ENCODE assay signal across 4 worm cellular contexts in the genomic region with DNA sequence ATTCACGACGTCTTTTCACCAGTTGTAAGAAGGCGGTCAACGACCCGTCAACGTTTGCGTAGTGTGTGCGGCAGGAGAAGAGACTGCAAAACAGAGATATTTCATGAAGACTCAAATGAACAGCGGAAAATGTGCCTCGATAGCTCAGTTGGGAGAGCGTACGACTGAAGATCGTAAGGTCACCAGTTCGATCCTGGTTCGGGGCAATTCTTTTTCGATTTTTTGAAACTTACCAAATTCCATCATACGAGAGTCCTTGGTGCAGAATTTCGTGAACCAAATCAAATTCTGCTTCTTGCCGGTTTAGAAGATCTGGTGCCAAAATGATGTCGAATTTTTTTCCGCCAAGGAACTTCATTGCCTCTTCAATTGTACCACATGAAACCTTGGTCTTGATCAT.
TF ChIP-seq lines count a peak whose summit lies in the region.

No protein-coding gene starts in this region.

TF ChIP-seq in whole organism, L2 larva, 48 proteins besides CTCF, POLR2A, EP300 and RAD21:
- peak; percentile 39 for TF ChIP-seq sma-9 (GFP tag; optimal IDR thresholded peaks at IDR 0.05; lab: Kevin White, UChicago)
- TF ChIP-seq sma-9 (tag; optimal IDR thresholded peaks at IDR 0.05; lab: Kevin White, UChicago): no peak
- TF ChIP-seq mdl-1 (tag; optimal IDR thresholded peaks at IDR 0.05; lab: Kevin White, UChicago): no peak
- TF ChIP-seq crh-2 (tag; optimal IDR thresholded peaks at IDR 0.05; lab: Kevin White, UChicago): no peak
- peak; percentile 19 for TF ChIP-seq nhr-21 (tag; optimal IDR thresholded peaks at IDR 0.05; lab: Kevin White, UChicago)
- TF ChIP-seq ZK546.5 (tag; optimal IDR thresholded peaks at IDR 0.05; lab: Kevin White, UChicago): no peak
- peak; percentile 6 for TF ChIP-seq blmp-1 (tag; optimal IDR thresholded peaks at IDR 0.05; lab: Kevin White, UChicago; ENCODE audit: insufficient read depth)
- peak; percentile 34 for TF ChIP-seq ama-1 (optimal IDR thresholded peaks at IDR 0.05; lab: Kevin White, UChicago)
- TF ChIP-seq nhr-25 (tag; optimal IDR thresholded peaks at IDR 0.05; lab: Kevin White, UChicago): no peak
- TF ChIP-seq elt-1 (tag; optimal IDR thresholded peaks at IDR 0.05; lab: Kevin White, UChicago): no peak
- TF ChIP-seq fos-1 (tag; optimal IDR thresholded peaks at IDR 0.05; lab: Kevin White, UChicago): peak; percentile 40
- TF ChIP-seq mbf-1 (tag; optimal IDR thresholded peaks at IDR 0.05; lab: Kevin White, UChicago): no peak
- no peak for TF ChIP-seq elt-3 (tag; optimal IDR thresholded peaks at IDR 0.05; lab: Kevin White, UChicago)
- peak; percentile 80 for TF ChIP-seq nhr-129 (tag; optimal IDR thresholded peaks at IDR 0.05; lab: Kevin White, UChicago)
- peak; percentile 9 for TF ChIP-seq ztf-4 (tag; optimal IDR thresholded peaks at IDR 0.05; lab: Kevin White, UChicago)
- TF ChIP-seq gmeb-1 (tag; optimal IDR thresholded peaks at IDR 0.05; lab: Kevin White, UChicago): no peak
- TF ChIP-seq alr-1 (tag; optimal IDR thresholded peaks at IDR 0.05; lab: Kevin White, UChicago): no peak
- TF ChIP-seq unc-55 (GFP tag; optimal IDR thresholded peaks at IDR 0.05; lab: Kevin White, UChicago): peak; percentile 39
- peak in 1 of 2 experiments; percentile 56 for TF ChIP-seq lsy-2 (tag; optimal IDR thresholded peaks at IDR 0.05; lab: Kevin White, UChicago)
- no peak for TF ChIP-seq ztf-1 (GFP tag; conservative IDR thresholded peaks at IDR 0.05; lab: Robert Waterston, UW)
- TF ChIP-seq C34F6.9 (tag; optimal IDR thresholded peaks at IDR 0.05; lab: Kevin White, UChicago): peak; percentile 38
- no peak for TF ChIP-seq nhr-23 (tag; optimal IDR thresholded peaks at IDR 0.05; lab: Kevin White, UChicago)
TF ChIP-seq in whole organism, L2 larva: peak in this region for 10.

TF ChIP-seq in whole organism, L4 larva, 104 proteins besides CTCF, POLR2A, EP300 and RAD21 (continues in another document):
- TF ChIP-seq T26A8.4 (GFP tag; IDR thresholded peaks at IDR 0.05; lab: Robert Waterston, UW) (peak; percentile 75), zfp-2 (tag; optimal IDR thresholded peaks at IDR 0.05; lab: Kevin White, UChicago) (no peak), mep-1 (tag; optimal IDR thresholded peaks at IDR 0.05; lab: Kevin White, UChicago) (peak; percentile 34), set-16 (GFP tag; IDR thresholded peaks at IDR 0.05; lab: Robert Waterston, UW) (no peak), duxl-1 (tag; optimal IDR thresholded peaks at IDR 0.05; lab: Kevin White, UChicago; ENCODE audit: poor library complexity) (peak; percentile 31), nhr-111 (GFP tag; optimal IDR thresholded peaks at IDR 0.05; lab: Kevin White, UChicago) (no peak), php-3 (GFP tag; IDR thresholded peaks at IDR 0.05; lab: Robert Waterston, UW) (0 out of 2 replicates have a peak, but pooled peaks have one; percentile 57), nhr-102 (tag; optimal IDR thresholded peaks at IDR 0.05; lab: Kevin White, UChicago) (peak; percentile 1), arid-1 (GFP tag; conservative IDR thresholded peaks at IDR 0.05; lab: Robert Waterston, UW) (peak; percentile 18; the same call in 1 of the 2 replicates), nhr-25 (tag; optimal IDR thresholded peaks at IDR 0.05; lab: Kevin White, UChicago; ENCODE audit: borderline replicate concordance, insufficient read depth) (no peak), zag-1 (tag; optimal IDR thresholded peaks at IDR 0.05; lab: Kevin White, UChicago) (no peak), lir-3 (tag; optimal IDR thresholded peaks at IDR 0.05; lab: Kevin White, UChicago) (no peak), saeg-2 (GFP tag; IDR thresholded peaks at IDR 0.05; lab: Robert Waterston, UW) (0 out of 2 replicates have a peak, but pooled peaks have one; percentile 54), Y5F2A.4 (GFP tag; optimal IDR thresholded peaks at IDR 0.05; lab: Kevin White, UChicago) (peak; percentile 5), ceh-82 (tag; optimal IDR thresholded peaks at IDR 0.05; lab: Kevin White, UChicago) (no peak), nhr-41 (GFP tag; IDR thresholded peaks at IDR 0.05; lab: Robert Waterston, UW) (no peak), ceh-44 (GFP tag; IDR thresholded peaks at IDR 0.05; lab: Robert Waterston, UW) (0 out of 2 replicates have a peak, but pooled peaks have one; percentile 58), dmd-6 (GFP tag; IDR thresholded peaks at IDR 0.05; lab: Robert Waterston, UW) (no peak; the same call in 1 of the 2 replicates), dmd-8 (GFP tag; IDR thresholded peaks at IDR 0.05; lab: Robert Waterston, UW) (peak; percentile 74; the same call in 1 of the 2 replicates), mxl-3 (GFP tag; optimal IDR thresholded peaks at IDR 0.05; lab: Kevin White, UChicago) (peak; percentile 51)

TF ChIP-seq in whole organism, late embryonic, 69 proteins besides CTCF, POLR2A, EP300 and RAD21 (continues in another document):
- TF ChIP-seq pha-4 (tag; optimal IDR thresholded peaks at IDR 0.05; lab: Kevin White, UChicago) (no peak), hlh-15 (tag; optimal IDR thresholded peaks at IDR 0.05; lab: Kevin White, UChicago) (no peak), pros-1 (tag; optimal IDR thresholded peaks at IDR 0.05; lab: Kevin White, UChicago) (no peak), sox-2 (GFP tag; IDR thresholded peaks at IDR 0.05; lab: Robert Waterston, UW) (no peak; the same call in 1 of the 2 replicates), ref-2 (tag; optimal IDR thresholded peaks at IDR 0.05; lab: Kevin White, UChicago) (no peak), ztf-16 (tag; optimal IDR thresholded peaks at IDR 0.05; lab: Kevin White, UChicago) (no peak), Y22D7AL.16 (tag; optimal IDR thresholded peaks at IDR 0.05; lab: Kevin White, UChicago) (peak; percentile 45), ets-4 (tag; optimal IDR thresholded peaks at IDR 0.05; lab: Kevin White, UChicago) (no peak), lin-11 (tag; optimal IDR thresholded peaks at IDR 0.05; lab: Kevin White, UChicago) (peak; percentile 12), unc-55 (GFP tag; optimal IDR thresholded peaks at IDR 0.05; lab: Kevin White, UChicago) (no peak), K02D7.2 (tag; optimal IDR thresholded peaks at IDR 0.05; lab: Kevin White, UChicago) (no peak), unc-42 (tag; optimal IDR thresholded peaks at IDR 0.05; lab: Kevin White, UChicago) (no peak), K09A11.1 (tag; optimal IDR thresholded peaks at IDR 0.05; lab: Kevin White, UChicago; ENCODE audit: insufficient read depth) (no peak), unc-86 (tag; optimal IDR thresholded peaks at IDR 0.05; lab: Kevin White, UChicago) (no peak), zip-5 (tag; optimal IDR thresholded peaks at IDR 0.05; lab: Kevin White, UChicago) (no peak), pag-3 (tag; optimal IDR thresholded peaks at IDR 0.05; lab: Kevin White, UChicago; ENCODE audit: borderline replicate concordance) (no peak), ceh-31 (tag; optimal IDR thresholded peaks at IDR 0.05; lab: Kevin White, UChicago) (no peak), fax-1 (tag; optimal IDR thresholded peaks at IDR 0.05; lab: Kevin White, UChicago) (peak; percentile 18), C08G9.2 (tag; optimal IDR thresholded peaks at IDR 0.05; lab: Kevin White, UChicago) (no peak), ceh-18 (tag; optimal IDR thresholded peaks at IDR 0.05; lab: Kevin White, UChicago) (peak; percentile 47), T23F11.4 (GFP tag; optimal IDR thresholded peaks at IDR 0.05; lab: Kevin White, UChicago) (no peak), ahr-1 (tag; optimal IDR thresholded peaks at IDR 0.05; lab: Kevin White, UChicago) (no peak), fkh-6 (tag; optimal IDR thresholded peaks at IDR 0.05; lab: Kevin White, UChicago) (peak; percentile 12), pax-1 (tag; optimal IDR thresholded peaks at IDR 0.05; lab: Kevin White, UChicago) (no peak), ceh-48 (tag; optimal IDR thresholded peaks at IDR 0.05; lab: Kevin White, UChicago) (no peak)

TF ChIP-seq in whole organism, mixed stage, embryonic, 35 proteins besides CTCF, POLR2A, EP300 and RAD21 (continues in another document):
- TF ChIP-seq pha-4 (tag; optimal IDR thresholded peaks at IDR 0.05; lab: Kevin White, UChicago) (no peak), bed-3 (GFP tag; optimal IDR thresholded peaks at IDR 0.05; lab: Kevin White, UChicago) (peak; percentile 5), lin-13 (tag; optimal IDR thresholded peaks at IDR 0.05; lab: Kevin White, UChicago) (no peak), sem-2 (GFP tag; optimal IDR thresholded peaks at IDR 0.05; lab: Kevin White, UChicago) (peak; percentile 44), zip-8 (tag; optimal IDR thresholded peaks at IDR 0.05; lab: Kevin White, UChicago) (no peak), unc-120 (tag; optimal IDR thresholded peaks at IDR 0.05; lab: Kevin White, UChicago; ENCODE audit: poor library complexity, severe bottlenecking) (peak; percentile 48), M03D4.4 (tag; optimal IDR thresholded peaks at IDR 0.05; lab: Kevin White, UChicago) (peak; percentile 57), unc-62 (GFP tag; optimal IDR thresholded peaks at IDR 0.05; lab: Kevin White, UChicago) (peak; percentile 21), drap-1 (GFP tag; optimal IDR thresholded peaks at IDR 0.05; lab: Kevin White, UChicago) (peak; percentile 57), nhr-28 (tag; optimal IDR thresholded peaks at IDR 0.05; lab: Kevin White, UChicago) (no peak), unc-39 (tag; optimal IDR thresholded peaks at IDR 0.05; lab: Kevin White, UChicago) (no peak), mep-1 (tag; optimal IDR thresholded peaks at IDR 0.05; lab: Kevin White, UChicago) (no peak), elt-3 (tag; optimal IDR thresholded peaks at IDR 0.05; lab: Kevin White, UChicago) (no peak), ceh-43 (GFP tag; optimal IDR thresholded peaks at IDR 0.05; lab: Kevin White, UChicago) (peak; percentile 25), sptf-1 (tag; optimal IDR thresholded peaks at IDR 0.05; lab: Kevin White, UChicago) (peak; percentile 64), blmp-1 (tag; optimal IDR thresholded peaks at IDR 0.05; lab: Kevin White, UChicago) (no peak), ces-1 (GFP tag; optimal IDR thresholded peaks at IDR 0.05; lab: Kevin White, UChicago) (no peak), mls-2 (tag; optimal IDR thresholded peaks at IDR 0.05; lab: Kevin White, UChicago) (peak; percentile 66), nhr-237 (tag; optimal IDR thresholded peaks at IDR 0.05; lab: Kevin White, UChicago) (no peak), cnd-1 (tag; optimal IDR thresholded peaks at IDR 0.05; lab: Kevin White, UChicago) (peak; percentile 32), ceh-83 (GFP tag; optimal IDR thresholded peaks at IDR 0.05; lab: Kevin White, UChicago) (peak; percentile 66), nhr-2 (tag; optimal IDR thresholded peaks at IDR 0.05; lab: Kevin White, UChicago) (no peak), ham-2 (GFP tag; optimal IDR thresholded peaks at IDR 0.05; lab: Kevin White, UChicago) (no peak), mab-5 (tag; optimal IDR thresholded peaks at IDR 0.05; lab: Kevin White, UChicago) (no peak), lin-32 (GFP tag; optimal IDR thresholded peaks at IDR 0.05; lab: Kevin White, UChicago) (peak; percentile 42), elt-1 (tag; optimal IDR thresholded peaks at IDR 0.05; lab: Kevin White, UChicago; ENCODE audit: borderline replicate concordance, insufficient read depth) (no peak), lsy-2 (tag; optimal IDR thresholded peaks at IDR 0.05; lab: Kevin White, UChicago) (no peak), flh-1 (GFP tag; optimal IDR thresholded peaks at IDR 0.05; lab: Kevin White, UChicago) (no peak)
